Worm (Caenorhabditis elegans): Measurements from ENCODE around the gene srt-59.

srt-59 gene

ce11 chrIV:572487-572886 is 29.0 kb downstream of the srt-59 start, which contains the start of gene gex-2:
gex-2 (plus strand) TSS chrIV:572769.
- TF ChIP-seq ceh-43 (GFP tag; optimal IDR thresholded peaks at IDR 0.05) = no peak
- no peak for TF ChIP-seq zip-8 (tag; optimal IDR thresholded peaks at IDR 0.05)
- no peak for TF ChIP-seq mls-2 (tag; optimal IDR thresholded peaks at IDR 0.05)
- TF ChIP-seq sptf-1 (tag; optimal IDR thresholded peaks at IDR 0.05) = no peak
- no peak for TF ChIP-seq drap-1 (GFP tag; optimal IDR thresholded peaks at IDR 0.05)
- no peak for TF ChIP-seq mep-1 (tag; optimal IDR thresholded peaks at IDR 0.05)
- no peak for TF ChIP-seq M03D4.4 (tag; optimal IDR thresholded peaks at IDR 0.05)
- no peak for TF ChIP-seq ces-1 (GFP tag; optimal IDR thresholded peaks at IDR 0.05)

ce11 chrIV:570799-571300 is 30.6 kb downstream of the srt-59 start, which contains the start of gene F56A11.5:
F56A11.5 (minus strand) TSS chrIV:570849.
- no peak for TF ChIP-seq blmp-1 (tag; optimal IDR thresholded peaks at IDR 0.05)
- no peak for TF ChIP-seq unc-62 (GFP tag; optimal IDR thresholded peaks at IDR 0.05)
- no peak for TF ChIP-seq bed-3 (GFP tag; optimal IDR thresholded peaks at IDR 0.05)
- no peak for TF ChIP-seq nhr-76 (tag; optimal IDR thresholded peaks at IDR 0.05)
- TF ChIP-seq zip-8 (tag; optimal IDR thresholded peaks at IDR 0.05) = no peak

- TF ChIP-seq nhr-28 (tag; optimal IDR thresholded peaks at IDR 0.05) = no peak
Measured at ce11 chrIV:564000-564399, 37.5 kb downstream of the srt-59 start.

- TF ChIP-seq ces-1 (GFP tag; optimal IDR thresholded peaks at IDR 0.05) = peak; percentile 97
- no peak for TF ChIP-seq unc-39 (tag; optimal IDR thresholded peaks at IDR 0.05)
Measured at ce11 chrIV:563417-563816, 38.1 kb downstream of the srt-59 start.

- TF ChIP-seq zip-8 (tag; optimal IDR thresholded peaks at IDR 0.05) (peak; percentile 91), ceh-83 (GFP tag; optimal IDR thresholded peaks at IDR 0.05) (peak; percentile 7), mep-1 (tag; optimal IDR thresholded peaks at IDR 0.05) (no peak)
Measured at ce11 chrIV:560780-561179, 40.7 kb downstream of the srt-59 start.

ce11 chrIV:560314-560713 is 41.2 kb downstream of the srt-59 start:
- no peak for TF ChIP-seq cnd-1 (tag; optimal IDR thresholded peaks at IDR 0.05)
- no peak for TF ChIP-seq ceh-43 (GFP tag; optimal IDR thresholded peaks at IDR 0.05)
- no peak for TF ChIP-seq snpc-4 (tag; optimal IDR thresholded peaks at IDR 0.05)
- no peak for TF ChIP-seq elt-1 (tag; optimal IDR thresholded peaks at IDR 0.05; ENCODE audit: borderline replicate concordance, insufficient read depth)
- peak; percentile 13 for TF ChIP-seq ces-1 (GFP tag; optimal IDR thresholded peaks at IDR 0.05)
- peak; percentile 66 for TF ChIP-seq nhr-2 (tag; optimal IDR thresholded peaks at IDR 0.05)
- no peak for TF ChIP-seq zip-8 (tag; optimal IDR thresholded peaks at IDR 0.05)

ce11 chrIV:558735-559284 is 42.7 kb downstream of the srt-59 start, which contains the start of gene efn-4:
efn-4 (plus strand) TSS chrIV:559234.
- TF ChIP-seq pha-4 (tag; optimal IDR thresholded peaks at IDR 0.05) (no peak), unc-120 (tag; optimal IDR thresholded peaks at IDR 0.05; ENCODE audit: poor library complexity, severe bottlenecking) (peak; percentile 11), M03D4.4 (tag; optimal IDR thresholded peaks at IDR 0.05) (peak; percentile 39), sptf-1 (tag; optimal IDR thresholded peaks at IDR 0.05) (peak; percentile 30)

- TF ChIP-seq nhr-2 (tag; optimal IDR thresholded peaks at IDR 0.05) (peak; percentile 54), flh-1 (GFP tag; optimal IDR thresholded peaks at IDR 0.05) (no peak), elt-1 (tag; optimal IDR thresholded peaks at IDR 0.05; ENCODE audit: borderline replicate concordance, insufficient read depth) (peak; percentile 74), mls-2 (tag; optimal IDR thresholded peaks at IDR 0.05) (no peak), unc-62 (GFP tag; optimal IDR thresholded peaks at IDR 0.05) (peak; percentile 44)
Measured at ce11 chrIV:554005-554404, 47.5 kb downstream of the srt-59 start.

- no peak for TF ChIP-seq ceh-39 (tag; optimal IDR thresholded peaks at IDR 0.05)
- no peak for TF ChIP-seq nhr-76 (tag; optimal IDR thresholded peaks at IDR 0.05)
- no peak for TF ChIP-seq unc-120 (tag; optimal IDR thresholded peaks at IDR 0.05; ENCODE audit: poor library complexity, severe bottlenecking)
- TF ChIP-seq flh-1 (GFP tag; optimal IDR thresholded peaks at IDR 0.05) = no peak
- TF ChIP-seq M03D4.4 (tag; optimal IDR thresholded peaks at IDR 0.05) = no peak
- no peak for TF ChIP-seq pha-4 (tag; optimal IDR thresholded peaks at IDR 0.05)
- no peak for TF ChIP-seq elt-1 (tag; optimal IDR thresholded peaks at IDR 0.05; ENCODE audit: borderline replicate concordance, insufficient read depth)
- no peak for TF ChIP-seq bed-3 (GFP tag; optimal IDR thresholded peaks at IDR 0.05)
- TF ChIP-seq ztf-11 (tag; optimal IDR thresholded peaks at IDR 0.05) = no peak
- TF ChIP-seq nhr-12 (tag; optimal IDR thresholded peaks at IDR 0.05) = no peak
- TF ChIP-seq mep-1 (tag; optimal IDR thresholded peaks at IDR 0.05) = no peak
- no peak for TF ChIP-seq lin-32 (GFP tag; optimal IDR thresholded peaks at IDR 0.05)
- TF ChIP-seq nhr-237 (tag; optimal IDR thresholded peaks at IDR 0.05) = no peak
- no peak for TF ChIP-seq hlh-1 (tag; optimal IDR thresholded peaks at IDR 0.05)
- TF ChIP-seq mls-2 (tag; optimal IDR thresholded peaks at IDR 0.05) = no peak
- TF ChIP-seq elt-3 (tag; optimal IDR thresholded peaks at IDR 0.05) = no peak
- TF ChIP-seq ham-2 (GFP tag; optimal IDR thresholded peaks at IDR 0.05) = no peak
- TF ChIP-seq ces-1 (GFP tag; optimal IDR thresholded peaks at IDR 0.05) = no peak
Measured at ce11 chrIV:551923-552322, 49.6 kb downstream of the srt-59 start.

Data from whole organism, mixed stage, embryonic.